Fruit fly (Drosophila melanogaster): ENCODE data around the gene CG9372.

CG9372 gene

dm6 chr3L:19648648-19649047 lies 42.6 kb downstream of the CG9372 start:
- TF ChIP-seq esn (GFP tag; optimal IDR thresholded peaks at IDR 0.05) (no peak), svp (GFP tag) (peak; percentile 92), vri (GFP tag; optimal IDR thresholded peaks at IDR 0.05) (peak; percentile 73), CG8319 (GFP tag; optimal IDR thresholded peaks at IDR 0.05) (no peak), Ets21C (GFP tag; optimal IDR thresholded peaks at IDR 0.05) (no peak), CG6163 (GFP tag; IDR thresholded peaks at IDR 0.05) (no peak), CG3919 (GFP tag; optimal IDR thresholded peaks at IDR 0.05) (no peak), Eip93F (GFP tag; optimal IDR thresholded peaks at IDR 0.05) (peak; percentile 20)

- TF ChIP-seq dsx (GFP tag; optimal IDR thresholded peaks at IDR 0.05; ENCODE audit: poor library complexity, severe bottlenecking): no peak
- TF ChIP-seq CG32006 (GFP tag; optimal IDR thresholded peaks at IDR 0.05): no peak
- peak; percentile 91 for TF ChIP-seq svp (GFP tag)
- no peak for TF ChIP-seq CG10631 (GFP tag; optimal IDR thresholded peaks at IDR 0.05)
- no peak for TF ChIP-seq fkh (GFP tag; optimal IDR thresholded peaks at IDR 0.05)
- no peak for TF ChIP-seq Sox102F (GFP tag; optimal IDR thresholded peaks at IDR 0.05)
- no peak for TF ChIP-seq CG8632 (GFP tag; optimal IDR thresholded peaks at IDR 0.05)
- TF ChIP-seq CG6792 (GFP tag; optimal IDR thresholded peaks at IDR 0.05): no peak
- TF ChIP-seq Eip75B (GFP tag; optimal IDR thresholded peaks at IDR 0.05): no peak
- TF ChIP-seq Eip93F (GFP tag; optimal IDR thresholded peaks at IDR 0.05): peak; percentile 17
- no peak for TF ChIP-seq dac (GFP tag; optimal IDR thresholded peaks at IDR 0.05)
- no peak for TF ChIP-seq eg (GFP tag; IDR thresholded peaks at IDR 0.05)
- no peak for TF ChIP-seq CG8319 (GFP tag; optimal IDR thresholded peaks at IDR 0.05)
- no peak for TF ChIP-seq CG10669 (GFP tag; optimal IDR thresholded peaks at IDR 0.05)
These were observed 43.5 kb downstream of the CG9372 start, which contains the start of gene Oat for dm6 chr3L:19649374-19649948. TSS of gene Oat (minus strand) at chr3L:19649851.

- TF ChIP-seq Eip78C (GFP tag): peak; percentile 30
- TF ChIP-seq CG6808 (GFP tag; optimal IDR thresholded peaks at IDR 0.05): no peak
These were observed 44.1 kb downstream of the CG9372 start for dm6 chr3L:19650121-19650520.

dm6 chr3L:19650588-19650987 lies 44.6 kb downstream of the CG9372 start:
- peak; percentile 67 for TF ChIP-seq CG6854 (GFP tag; optimal IDR thresholded peaks at IDR 0.05)
- peak; percentile 39 for TF ChIP-seq dac (GFP tag; optimal IDR thresholded peaks at IDR 0.05)
- peak; percentile 58 for TF ChIP-seq CG3032 (tag; optimal IDR thresholded peaks at IDR 0.05)
- peak; percentile 44 for TF ChIP-seq fd59A (GFP tag; optimal IDR thresholded peaks at IDR 0.05)
- TF ChIP-seq Lpt (GFP tag; optimal IDR thresholded peaks at IDR 0.05): no peak
- TF ChIP-seq Ets21C (GFP tag; optimal IDR thresholded peaks at IDR 0.05): no peak
- peak; percentile 19 for TF ChIP-seq Smox (GFP tag; optimal IDR thresholded peaks at IDR 0.05)
- TF ChIP-seq CG6808 (GFP tag; optimal IDR thresholded peaks at IDR 0.05): peak; percentile 58
- TF ChIP-seq eg (GFP tag; IDR thresholded peaks at IDR 0.05): peak; percentile 93
- TF ChIP-seq dsx (GFP tag; optimal IDR thresholded peaks at IDR 0.05; ENCODE audit: poor library complexity, severe bottlenecking): no peak
- peak; percentile 28 for TF ChIP-seq CG6792 (GFP tag; optimal IDR thresholded peaks at IDR 0.05)
- no peak for TF ChIP-seq CG32006 (GFP tag; optimal IDR thresholded peaks at IDR 0.05)
- peak; percentile 34 for TF ChIP-seq Ets96B (tag; optimal IDR thresholded peaks at IDR 0.05)
- peak; percentile 33 for TF ChIP-seq acj6 (GFP tag; optimal IDR thresholded peaks at IDR 0.05)
- TF ChIP-seq Eip75B (GFP tag; optimal IDR thresholded peaks at IDR 0.05): peak; percentile 4
- TF ChIP-seq CG10669 (GFP tag; optimal IDR thresholded peaks at IDR 0.05): peak; percentile 60
- no peak for TF ChIP-seq Sox15 (GFP tag; optimal IDR thresholded peaks at IDR 0.05)
- no peak for TF ChIP-seq fd85E (GFP tag; optimal IDR thresholded peaks at IDR 0.05)
- peak; percentile 71 for TF ChIP-seq CG8119 (GFP tag; IDR thresholded peaks at IDR 0.05)
- peak; percentile 45 for TF ChIP-seq CG34406 (GFP tag; optimal IDR thresholded peaks at IDR 0.05)
- peak; percentile 75 for TF ChIP-seq Eip78C (GFP tag)
- peak; percentile 32 for TF ChIP-seq CG11762 (GFP tag; optimal IDR thresholded peaks at IDR 0.05; ENCODE audit: insufficient read depth)
- TF ChIP-seq svp (GFP tag): peak; percentile 64
- no peak for TF ChIP-seq CG4318 (GFP tag; optimal IDR thresholded peaks at IDR 0.05)
- peak; percentile 28 for TF ChIP-seq CG16779 (tag; optimal IDR thresholded peaks at IDR 0.05)
- peak; percentile 72 for TF ChIP-seq CG9139 (GFP tag; optimal IDR thresholded peaks at IDR 0.05)
- peak; percentile 34 to 63 for TF ChIP-seq ss (GFP tag; optimal IDR thresholded peaks at IDR 0.05)
- peak; percentile 38 to 56 for TF ChIP-seq salr (GFP tag; optimal IDR thresholded peaks at IDR 0.05)
- TF ChIP-seq CG8632 (GFP tag; optimal IDR thresholded peaks at IDR 0.05): peak; percentile 26
- peak; percentile 26 for TF ChIP-seq CG8319 (GFP tag; optimal IDR thresholded peaks at IDR 0.05)
- TF ChIP-seq pdm3 (GFP tag; optimal IDR thresholded peaks at IDR 0.05): peak; percentile 59
- TF ChIP-seq CG1621 (tag; optimal IDR thresholded peaks at IDR 0.05): peak; percentile 62
- peak; percentile 19 for TF ChIP-seq esn (GFP tag; optimal IDR thresholded peaks at IDR 0.05)
- peak; percentile 72 for TF ChIP-seq vri (GFP tag; optimal IDR thresholded peaks at IDR 0.05)
- TF ChIP-seq CG6163 (GFP tag; IDR thresholded peaks at IDR 0.05): peak; percentile 95
- peak; percentile 50 for TF ChIP-seq topi (GFP tag; optimal IDR thresholded peaks at IDR 0.05)
- no peak for TF ChIP-seq Eip93F (GFP tag; optimal IDR thresholded peaks at IDR 0.05)
- TF ChIP-seq Met (GFP tag; optimal IDR thresholded peaks at IDR 0.05): no peak
